Fruit fly (Drosophila melanogaster): ENCODE results near the gene CG2006.

CG2006 gene

dm6 chr3R:29517923-29518322 is 28.7 kb downstream of the CG2006 start:
- TF ChIP-seq CG32006 (GFP tag; optimal IDR thresholded peaks at IDR 0.05): no peak
- no peak for TF ChIP-seq CG10669 (GFP tag; optimal IDR thresholded peaks at IDR 0.05)
- TF ChIP-seq acj6 (GFP tag; optimal IDR thresholded peaks at IDR 0.05): no peak
- TF ChIP-seq CG6854 (GFP tag; optimal IDR thresholded peaks at IDR 0.05): no peak
- no peak for TF ChIP-seq CG11902 (GFP tag; optimal IDR thresholded peaks at IDR 0.05)
- TF ChIP-seq vri (GFP tag; optimal IDR thresholded peaks at IDR 0.05): no peak
- no peak for TF ChIP-seq Hr39 (GFP tag; optimal IDR thresholded peaks at IDR 0.05)
- no peak for TF ChIP-seq CG3032 (tag; optimal IDR thresholded peaks at IDR 0.05)
- TF ChIP-seq dac (GFP tag; optimal IDR thresholded peaks at IDR 0.05): no peak
- no peak for TF ChIP-seq CG6808 (GFP tag; optimal IDR thresholded peaks at IDR 0.05)
- no peak for TF ChIP-seq CG8319 (GFP tag; optimal IDR thresholded peaks at IDR 0.05)
- TF ChIP-seq dsx (GFP tag; optimal IDR thresholded peaks at IDR 0.05; ENCODE audit: poor library complexity, severe bottlenecking): no peak

dm6 chr3R:29518498-29518897 is 29.2 kb downstream of the CG2006 start:
- no peak for TF ChIP-seq eg (GFP tag; IDR thresholded peaks at IDR 0.05)
- no peak for TF ChIP-seq CG7368 (GFP tag; optimal IDR thresholded peaks at IDR 0.05)
- no peak for TF ChIP-seq OdsH (GFP tag; optimal IDR thresholded peaks at IDR 0.05)
- no peak for TF ChIP-seq Blimp-1 (GFP tag; optimal IDR thresholded peaks at IDR 0.05)
- TF ChIP-seq ss (GFP tag; optimal IDR thresholded peaks at IDR 0.05): no peak
- no peak for TF ChIP-seq CG4318 (GFP tag; optimal IDR thresholded peaks at IDR 0.05)
- no peak for TF ChIP-seq Ets96B (tag; optimal IDR thresholded peaks at IDR 0.05)
- no peak for TF ChIP-seq CG6163 (GFP tag; IDR thresholded peaks at IDR 0.05)
- TF ChIP-seq CG34406 (GFP tag; optimal IDR thresholded peaks at IDR 0.05): no peak
- no peak for TF ChIP-seq Sox15 (GFP tag; optimal IDR thresholded peaks at IDR 0.05)
- TF ChIP-seq svp (GFP tag): no peak
- TF ChIP-seq CG15336 (GFP tag; IDR thresholded peaks at IDR 0.05): no peak
- TF ChIP-seq dsx (GFP tag; optimal IDR thresholded peaks at IDR 0.05; ENCODE audit: poor library complexity, severe bottlenecking): no peak
- TF ChIP-seq Met (GFP tag; optimal IDR thresholded peaks at IDR 0.05): no peak
- no peak for TF ChIP-seq CG9139 (GFP tag; optimal IDR thresholded peaks at IDR 0.05)
- TF ChIP-seq CG3032 (tag; optimal IDR thresholded peaks at IDR 0.05): no peak

dm6 chr3R:29519332-29519731 is 30.1 kb downstream of the CG2006 start:
- TF ChIP-seq Met (GFP tag; optimal IDR thresholded peaks at IDR 0.05): peak; percentile 59
- peak; percentile 69 for TF ChIP-seq esn (GFP tag; optimal IDR thresholded peaks at IDR 0.05)
- peak; percentile 4 for TF ChIP-seq Ets21C (GFP tag; optimal IDR thresholded peaks at IDR 0.05)
- no peak for TF ChIP-seq dac (GFP tag; optimal IDR thresholded peaks at IDR 0.05)
- peak; percentile 51 for TF ChIP-seq Smox (GFP tag; optimal IDR thresholded peaks at IDR 0.05)
- TF ChIP-seq CG11762 (GFP tag; optimal IDR thresholded peaks at IDR 0.05; ENCODE audit: insufficient read depth): peak; percentile 51
- peak; percentile 63 for TF ChIP-seq Sox102F (GFP tag; optimal IDR thresholded peaks at IDR 0.05)
- peak; percentile 60 for TF ChIP-seq Lpt (GFP tag; optimal IDR thresholded peaks at IDR 0.05)
- peak; percentile 72 for TF ChIP-seq acj6 (GFP tag; optimal IDR thresholded peaks at IDR 0.05)
- peak; percentile 41 for TF ChIP-seq Hr4 (GFP tag; optimal IDR thresholded peaks at IDR 0.05)
- TF ChIP-seq CG6808 (GFP tag; optimal IDR thresholded peaks at IDR 0.05): peak; percentile 81
- TF ChIP-seq Hr39 (GFP tag; optimal IDR thresholded peaks at IDR 0.05): peak; percentile 6
- TF ChIP-seq achi (GFP tag; optimal IDR thresholded peaks at IDR 0.05): peak; percentile 78
- TF ChIP-seq CG9139 (GFP tag; optimal IDR thresholded peaks at IDR 0.05): peak; percentile 70
- TF ChIP-seq CG4318 (GFP tag; optimal IDR thresholded peaks at IDR 0.05): peak; percentile 34
- peak; percentile 78 for TF ChIP-seq svp (GFP tag)
- TF ChIP-seq CG3919 (GFP tag; optimal IDR thresholded peaks at IDR 0.05): peak; percentile 82
- TF ChIP-seq OdsH (GFP tag; optimal IDR thresholded peaks at IDR 0.05): peak; percentile 77
- peak; percentile 46 for TF ChIP-seq CG8319 (GFP tag; optimal IDR thresholded peaks at IDR 0.05)
- peak; percentile 77 for TF ChIP-seq CG10669 (GFP tag; optimal IDR thresholded peaks at IDR 0.05)
- TF ChIP-seq CG6163 (GFP tag; IDR thresholded peaks at IDR 0.05): peak; percentile 87
- TF ChIP-seq Sox15 (GFP tag; optimal IDR thresholded peaks at IDR 0.05): peak; percentile 41
- peak; percentile 57 for TF ChIP-seq cyc (GFP tag; optimal IDR thresholded peaks at IDR 0.05)
- peak; percentile 31 to 63 for TF ChIP-seq salr (GFP tag; optimal IDR thresholded peaks at IDR 0.05)
- TF ChIP-seq CG10631 (GFP tag; optimal IDR thresholded peaks at IDR 0.05): peak; percentile 69
- TF ChIP-seq ss (GFP tag; optimal IDR thresholded peaks at IDR 0.05): peak; percentile 70 to 86
- TF ChIP-seq topi (GFP tag; optimal IDR thresholded peaks at IDR 0.05): peak; percentile 61
- peak; percentile 63 for TF ChIP-seq CG1621 (tag; optimal IDR thresholded peaks at IDR 0.05)
- peak; percentile 22 for TF ChIP-seq vri (GFP tag; optimal IDR thresholded peaks at IDR 0.05)
- peak; percentile 82 for TF ChIP-seq CG8119 (GFP tag; IDR thresholded peaks at IDR 0.05)
- TF ChIP-seq fd59A (GFP tag; optimal IDR thresholded peaks at IDR 0.05): peak; percentile 65
- peak; percentile 43; the same call in 1 of the 2 replicates for TF ChIP-seq Gug (GFP tag; IDR thresholded peaks at IDR 0.05)
- TF ChIP-seq dsx (GFP tag; optimal IDR thresholded peaks at IDR 0.05; ENCODE audit: poor library complexity, severe bottlenecking): peak; percentile 83
- peak; percentile 77 for TF ChIP-seq CG8632 (GFP tag; optimal IDR thresholded peaks at IDR 0.05)
- TF ChIP-seq CG34406 (GFP tag; optimal IDR thresholded peaks at IDR 0.05): peak; percentile 78
- peak; percentile 77 for TF ChIP-seq CG15336 (GFP tag; IDR thresholded peaks at IDR 0.05)
- peak; percentile 76 for TF ChIP-seq CG6792 (GFP tag; optimal IDR thresholded peaks at IDR 0.05)

All from whole organism, prepupa.